Fruit fly (Drosophila melanogaster) whole organism, embryonic: ENCODE measurements around the gene Cpr73D.

ENCODE experiments used
- Atf6 ChIP-seq: fragments of 200-800 bp; sonication (Bioruptor generic); IDR thresholded peaks from 2 replicates; pipeline ENCODE4 v1.3.6; 2022; ENCODE audit warnings: missing biosample characterization, missing genetic modification characterization
- CG11247 ChIP-seq: fragments of 200-800 bp; sonication (Bioruptor generic); IDR thresholded peaks from 2 replicates; pipeline ENCODE4 v1.3.6; 2022; ENCODE audit warnings: missing biosample characterization, missing genetic modification characterization
- CG12219 ChIP-seq: fragments of 200-800 bp; sonication (Bioruptor generic); optimal IDR thresholded peaks from 3 replicates; lab custom pipeline; 2018; ENCODE audit warnings: missing biosample characterization, mild to moderate bottlenecking, missing genetic modification characterization
- CG12391 ChIP-seq: fragments of 200-800 bp; sonication (Bioruptor generic); optimal IDR thresholded peaks from 3 replicates; lab custom pipeline; 2018; ENCODE audit warnings: missing biosample characterization, mild to moderate bottlenecking, missing genetic modification characterization, moderate library complexity
- CG12942 ChIP-seq: fragments of 200-800 bp; sonication (Bioruptor generic); optimal IDR thresholded peaks from 3 replicates; lab custom pipeline; 2016; ENCODE audit warnings: missing biosample characterization, missing genetic modification characterization
- CG13296 ChIP-seq: fragments of 200-800 bp; sonication (Bioruptor generic); optimal IDR thresholded peaks from 3 replicates; lab custom pipeline; 2018; ENCODE audit warnings: missing biosample characterization, mild to moderate bottlenecking, missing genetic modification characterization
- CG15696 ChIP-seq: fragments of 200-800 bp; sonication (Bioruptor generic); optimal IDR thresholded peaks from 2 replicates; lab custom pipeline; 2019; ENCODE audit warnings: missing biosample characterization, mild to moderate bottlenecking, missing genetic modification characterization, moderate library complexity
- CG1792 ChIP-seq: fragments of 200-800 bp; sonication (Bioruptor generic); optimal IDR thresholded peaks from 2 replicates; lab custom pipeline; 2016; ENCODE audit warnings: missing biosample characterization, missing genetic modification characterization
- CG18262 ChIP-seq: fragments of 200-800 bp; optimal IDR thresholded peaks from 3 replicates; lab custom pipeline; 2019; ENCODE audit warnings: missing biosample characterization, mild to moderate bottlenecking, missing genetic modification characterization, moderate library complexity
- CG31388 ChIP-seq: fragments of 200-800 bp; sonication (Bioruptor generic); optimal IDR thresholded peaks from 2 replicates; lab custom pipeline; 2016; ENCODE audit warnings: missing biosample characterization, missing genetic modification characterization
- CG32767 ChIP-seq: fragments of 200-800 bp; sonication (Bioruptor generic); IDR thresholded peaks from 2 replicates; pipeline ENCODE4 v1.3.6; 2022; ENCODE audit warnings: missing biosample characterization, missing genetic modification characterization
- CG34422 ChIP-seq: fragments of 200-800 bp; sonication (Bioruptor generic); IDR thresholded peaks from 3 replicates; pipeline ENCODE4 v1.3.6; 2022; ENCODE audit warnings: missing biosample characterization, missing genetic modification characterization
- CG4617 ChIP-seq: fragments of 200-800 bp; sonication (Bioruptor generic); optimal IDR thresholded peaks from 3 replicates; lab custom pipeline; 2016; ENCODE audit warnings: missing biosample characterization, missing genetic modification characterization, borderline replicate concordance
- CG5953 ChIP-seq: fragments of 200-800 bp; sonication (Bioruptor generic); IDR thresholded peaks from 2 replicates; pipeline ENCODE4 v1.3.6; 2022; ENCODE audit warnings: missing biosample characterization, missing genetic modification characterization
- CG7745 ChIP-seq: fragments of 200-800 bp; sonication (Bioruptor generic); optimal IDR thresholded peaks from 2 replicates; lab custom pipeline; 2018; ENCODE audit warnings: missing biosample characterization, mild to moderate bottlenecking, missing genetic modification characterization, moderate library complexity
- CG8388 ChIP-seq: fragments of 200-800 bp; sonication (Bioruptor generic); optimal IDR thresholded peaks from 2 replicates; lab custom pipeline; 2019; ENCODE audit warnings: missing biosample characterization, mild to moderate bottlenecking, missing genetic modification characterization, moderate library complexity
- Dbx ChIP-seq: fragments of 200-800 bp; sonication (Bioruptor generic); IDR thresholded peaks from 3 replicates; pipeline ENCODE4 v1.3.6; 2022; ENCODE audit warnings: missing biosample characterization, missing genetic modification characterization
- Dek ChIP-seq: fragments of 200-800 bp; sonication (Bioruptor generic); optimal IDR thresholded peaks from 3 replicates; lab custom pipeline; 2019; ENCODE audit warnings: missing biosample characterization, mild to moderate bottlenecking, missing genetic modification characterization, moderate library complexity
- Ets65A ChIP-seq: fragments of 200-800 bp; sonication (Bioruptor generic); peaks from one replicate; lab custom pipeline; 2016; ENCODE audit warnings: missing biosample characterization, missing genetic modification characterization
- Gsc ChIP-seq: fragments of 200-800 bp; sonication (Bioruptor generic); IDR thresholded peaks from 2 replicates; pipeline ENCODE4 v1.3.6; 2022; ENCODE audit warnings: missing biosample characterization, missing genetic modification characterization
- Nf-YA ChIP-seq: fragments of 200-800 bp; sonication (Bioruptor generic); IDR thresholded peaks from 2 replicates; pipeline ENCODE4 v1.3.6; 2022; ENCODE audit warnings: missing biosample characterization, missing genetic modification characterization
- Opbp ChIP-seq: fragments of 200-800 bp; sonication (Bioruptor generic); IDR thresholded peaks from 3 replicates; pipeline ENCODE4 v1.3.6; 2022; ENCODE audit warnings: missing biosample characterization, missing genetic modification characterization; ENCODE audit not compliant: partially characterized antibody
- Sox100B ChIP-seq: fragments of 200-800 bp; sonication (Bioruptor generic); optimal IDR thresholded peaks from 3 replicates; lab custom pipeline; 2018; ENCODE audit warnings: missing biosample characterization, mild to moderate bottlenecking, missing genetic modification characterization
- TFAM ChIP-seq: fragments of 200-800 bp; sonication (Bioruptor generic); optimal IDR thresholded peaks from 2 replicates; lab custom pipeline; 2017; ENCODE audit warnings: missing biosample characterization, missing genetic modification characterization, inconsistent platforms
- amos ChIP-seq: fragments of 200-800 bp; sonication (Bioruptor generic); IDR thresholded peaks from 2 replicates; pipeline ENCODE4 v1.3.6; 2022; ENCODE audit warnings: missing biosample characterization, missing genetic modification characterization; ENCODE audit not compliant: partially characterized antibody
- bbx ChIP-seq: fragments of 200-800 bp; sonication (Bioruptor generic); IDR thresholded peaks from 2 replicates; pipeline ENCODE4 v1.3.6; 2022; ENCODE audit warnings: missing biosample characterization, missing genetic modification characterization; ENCODE audit not compliant: partially characterized antibody
- bowl ChIP-seq: fragments of 200-800 bp; sonication (Bioruptor generic); IDR thresholded peaks from 2 replicates; pipeline ENCODE4 v1.3.6; 2022; ENCODE audit warnings: missing biosample characterization, missing genetic modification characterization
- ci ChIP-seq: fragments of 200-800 bp; sonication (Bioruptor generic); IDR thresholded peaks from 3 replicates; pipeline ENCODE4 v1.3.6; 2022; ENCODE audit warnings: missing biosample characterization, missing genetic modification characterization
- corto ChIP-seq: fragments of 200-800 bp; sonication (Bioruptor generic); optimal IDR thresholded peaks from 2 replicates; lab custom pipeline; 2016; ENCODE audit warnings: missing biosample characterization, mild to moderate bottlenecking, missing genetic modification characterization, moderate library complexity
- eyg ChIP-seq: fragments of 200-800 bp; sonication (Bioruptor generic); optimal IDR thresholded peaks from 3 replicates; lab custom pipeline; 2016; ENCODE audit warnings: missing biosample characterization, missing genetic modification characterization
- gce ChIP-seq: fragments of 200-800 bp; sonication (Bioruptor generic); IDR thresholded peaks from 3 replicates; pipeline ENCODE4 v1.3.6; 2022; ENCODE audit warnings: missing biosample characterization, missing genetic modification characterization
- gcm ChIP-seq: fragments of 200-800 bp; sonication (Bioruptor generic); optimal IDR thresholded peaks from 2 replicates; lab custom pipeline; 2019; ENCODE audit warnings: missing biosample characterization, mild to moderate bottlenecking, missing genetic modification characterization, moderate library complexity
- gem ChIP-seq: fragments of 200-800 bp; sonication (Bioruptor generic); optimal IDR thresholded peaks from 2 replicates; lab custom pipeline; 2019; ENCODE audit warnings: missing biosample characterization, mild to moderate bottlenecking, missing genetic modification characterization, moderate library complexity
- ken ChIP-seq: fragments of 200-800 bp; sonication (Bioruptor generic); IDR thresholded peaks from 3 replicates; pipeline ENCODE4 v1.3.6; 2022; ENCODE audit warnings: missing biosample characterization, missing genetic modification characterization
- lola ChIP-seq, 3 experiments: fragments of >200 bp in 2 of 3; fragments of 200-800 bp in 1 of 3; sonication (Bioruptor generic) in 1 of 3; optimal IDR thresholded peaks; 2 replicates each; lab custom pipeline; 2017 to 2019; ENCODE audit warnings: missing biosample characterization in 3 of 3, missing genetic modification characterization in 3 of 3, mild to moderate bottlenecking in 1 of 3, moderate library complexity in 1 of 3
- lov ChIP-seq, 2 experiments: fragments of 200-800 bp in 1 of 2; fragments of >200 bp in 1 of 2; sonication (Bioruptor generic) in 1 of 2; IDR thresholded peaks in 1 of 2; optimal IDR thresholded peaks in 1 of 2; 2 replicates in 1 of 2; 3 replicates in 1 of 2; pipeline versions ENCODE4 v1.3.6 to Lab custom; 2017 to 2022; ENCODE audit warnings: missing biosample characterization in 1 of 2, missing genetic modification characterization in 1 of 2
- nom ChIP-seq: fragments of 200-800 bp; sonication (Bioruptor generic); optimal IDR thresholded peaks from 2 replicates; lab custom pipeline; 2017; ENCODE audit warnings: missing biosample characterization, missing genetic modification characterization, mild to moderate bottlenecking, moderate library complexity, missing genetic modification reagents
- org-1 ChIP-seq: fragments of 200-800 bp; sonication (Bioruptor generic); optimal IDR thresholded peaks from 2 replicates; lab custom pipeline; 2017; ENCODE audit warnings: missing biosample characterization, missing genetic modification characterization
- pb ChIP-seq: fragments of 200-800 bp; sonication (Bioruptor generic); optimal IDR thresholded peaks from 3 replicates; lab custom pipeline; 2016; ENCODE audit warnings: missing biosample characterization, missing genetic modification characterization
- pho ChIP-seq: fragments of 200-800 bp; sonication (Bioruptor generic); optimal IDR thresholded peaks from 2 replicates; lab custom pipeline; 2016; ENCODE audit warnings: missing biosample characterization, missing genetic modification characterization
- repo ChIP-seq: fragments of 200-800 bp; sonication (Bioruptor generic); optimal IDR thresholded peaks from 2 replicates; lab custom pipeline; 2016; ENCODE audit warnings: missing biosample characterization, missing genetic modification characterization
- sens ChIP-seq: fragments of 200-800 bp; sonication (Bioruptor generic); peaks from one replicate; lab custom pipeline; 2016; ENCODE audit warnings: missing biosample characterization, missing genetic modification characterization
- sna ChIP-seq: fragments of 200-800 bp; sonication (Bioruptor generic); IDR thresholded peaks from 2 replicates; pipeline ENCODE4 v1.3.6; 2022; ENCODE audit warnings: missing biosample characterization, missing genetic modification characterization; ENCODE audit not compliant: partially characterized antibody
- so ChIP-seq: fragments of 200-800 bp; sonication (Bioruptor generic); IDR thresholded peaks from 3 replicates; pipeline ENCODE4 v1.3.6; 2022; ENCODE audit warnings: missing biosample characterization, missing genetic modification characterization
- ssp ChIP-seq: fragments of 200-800 bp; sonication (Bioruptor generic); IDR thresholded peaks from 2 replicates; pipeline ENCODE4 v1.3.6; 2022; ENCODE audit warnings: missing biosample characterization, missing genetic modification characterization
- trem ChIP-seq: fragments of 200-800 bp; optimal IDR thresholded peaks from 3 replicates; lab custom pipeline; 2019; ENCODE audit warnings: missing biosample characterization, mild to moderate bottlenecking, missing genetic modification characterization, moderate library complexity
- zfh1 ChIP-seq: fragments of 200-800 bp; sonication (Bioruptor generic); IDR thresholded peaks from 3 replicates; pipeline ENCODE4 v1.3.6; 2022; ENCODE audit warnings: missing biosample characterization, missing genetic modification characterization

Gene Cpr73D

dm6 chr3L:16975638-16976528 lies 18.4 kb upstream of the Cpr73D start (continued):
- no peak for TF ChIP-seq CG12219 (GFP tag; lab: Kevin White, UChicago)
- TF ChIP-seq CG12391 (tag; lab: Kevin White, UChicago): no peak
- no peak for TF ChIP-seq bowl (GFP tag; lab: Robert Waterston, UW)
- peak; percentile 38 for TF ChIP-seq gem (tag; lab: Kevin White, UChicago)
- no peak for TF ChIP-seq CG1792 (GFP tag; lab: Kevin White, UChicago)
- peak; percentile 32 for TF ChIP-seq Sox100B (GFP tag; lab: Kevin White, UChicago)
- TF ChIP-seq bbx (GFP tag; lab: Robert Waterston, UW): peak; percentile 39; the same call in 1 of the 2 replicates
- TF ChIP-seq CG7745 (tag; lab: Kevin White, UChicago): no peak
- peak in 1 of 3 experiments; percentile 65 for TF ChIP-seq lola (GFP tag; optimal IDR thresholded peaks at IDR 0.05; lab: Kevin White, UChicago)
- peak; percentile 37; the same call in 1 of the 2 replicates for TF ChIP-seq CG5953 (GFP tag; lab: Robert Waterston, UW)
- TF ChIP-seq pho (GFP tag; lab: Kevin White, UChicago): no peak
- no peak for TF ChIP-seq pb (GFP tag; lab: Kevin White, UChicago)
- 0 out of 3 replicates have a peak, but pooled peaks have one; percentile 24 for TF ChIP-seq ken
- TF ChIP-seq amos (GFP tag; lab: Robert Waterston, UW): peak; percentile 28; the same call in 1 of the 2 replicates
- TF ChIP-seq sens (GFP tag; lab: Kevin White, UChicago): peak; percentile 75
- no peak for TF ChIP-seq Gsc (GFP tag; lab: Robert Waterston, UW)
- peak; percentile 45 for TF ChIP-seq CG18262 (tag; lab: Kevin White, UChicago)
- no peak for TF ChIP-seq lov (optimal IDR thresholded peaks at IDR 0.05; lab: Kevin White, UChicago)
- TF ChIP-seq lov (GFP tag; IDR thresholded peaks at IDR 0.05; lab: Robert Waterston, UW): 0 out of 3 replicates have a peak, but pooled peaks have one; percentile 52
- TF ChIP-seq CG31388 (GFP tag; lab: Kevin White, UChicago): no peak
- no peak for TF ChIP-seq Dek (tag; lab: Kevin White, UChicago)
- no peak for TF ChIP-seq zfh1
- no peak for TF ChIP-seq org-1 (GFP tag; lab: Kevin White, UChicago)
- TF ChIP-seq trem (tag; lab: Kevin White, UChicago): no peak
- TF ChIP-seq CG11247: no peak
- 0 out of 3 replicates have a peak, but pooled peaks have one; percentile 10 for TF ChIP-seq Dbx (GFP tag; lab: Robert Waterston, UW)
- TF ChIP-seq CG8388 (GFP tag; lab: Kevin White, UChicago): peak; percentile 7
- no peak for TF ChIP-seq CG13296 (GFP tag; lab: Kevin White, UChicago)
- TF ChIP-seq Opbp (GFP tag; lab: Robert Waterston, UW): 0 out of 3 replicates have a peak, but pooled peaks have one; percentile 30
- 0 out of 3 replicates have a peak, but pooled peaks have one; percentile 8 for TF ChIP-seq CG34422
- no peak for TF ChIP-seq ssp (GFP tag; lab: Robert Waterston, UW)
- TF ChIP-seq CG15696: no peak
- TF ChIP-seq gce (GFP tag; lab: Robert Waterston, UW): no peak
- TF ChIP-seq Ets65A (GFP tag; lab: Kevin White, UChicago): no peak
- TF ChIP-seq Atf6 (GFP tag; lab: Robert Waterston, UW): peak; percentile 31; the same call in 1 of the 2 replicates
- TF ChIP-seq CG32767 (GFP tag; lab: Robert Waterston, UW): no peak
- peak; percentile 48 for TF ChIP-seq nom (GFP tag; lab: Kevin White, UChicago)
- 0 out of 2 replicates have a peak, but pooled peaks have one; percentile 13 for TF ChIP-seq Nf-YA
- no peak for TF ChIP-seq repo
- no peak for TF ChIP-seq sna
- TF ChIP-seq ci (GFP tag; lab: Robert Waterston, UW): peak; percentile 73; the same call in 2 of the 3 replicates
- no peak for TF ChIP-seq CG12942 (GFP tag; lab: Kevin White, UChicago)
- TF ChIP-seq CG4617 (GFP tag; lab: Kevin White, UChicago): no peak
- no peak for TF ChIP-seq corto (GFP tag; lab: Kevin White, UChicago)
- no peak for TF ChIP-seq TFAM (GFP tag; lab: Kevin White, UChicago)
- 0 out of 3 replicates have a peak, but pooled peaks have one; percentile 19 for TF ChIP-seq so (GFP tag; lab: Robert Waterston, UW)
- TF ChIP-seq eyg: no peak
- TF ChIP-seq gcm: no peak
